Worm (Caenorhabditis elegans) whole organism, L2 larva: ENCODE measurements around the gene ifet-1.

ENCODE experiments used
- C34F6.9 ChIP-seq: fragments of 150-350 bp; optimal IDR thresholded peaks from 2 replicates; lab custom pipeline; 2014; ENCODE audit warnings: missing biosample characterization, missing genetic modification characterization
- F13H6.1 ChIP-seq: sonication (generic microtip); optimal IDR thresholded peaks from 2 replicates; lab custom pipeline; 2016; ENCODE audit warnings: missing genetic modification characterization, missing compliant biosample characterization
- alr-1 ChIP-seq: fragments of 150-350 bp; optimal IDR thresholded peaks from 2 replicates; lab custom pipeline; 2014; ENCODE audit warnings: missing biosample characterization, missing genetic modification characterization
- ama-1 ChIP-seq: fragments of 150-350 bp; optimal IDR thresholded peaks from 2 replicates; lab custom pipeline; 2018; ENCODE audit warnings: inconsistent platforms
- blmp-1 ChIP-seq: sonication (generic microtip); optimal IDR thresholded peaks from 2 replicates; lab custom pipeline; 2017; ENCODE audit warnings: missing genetic modification characterization, mild to moderate bottlenecking, missing compliant biosample characterization, antibody characterized with exemption, moderate library complexity; ENCODE audit not compliant: insufficient read depth
- dmd-4 ChIP-seq: sonication (generic microtip); optimal IDR thresholded peaks from 2 replicates; lab custom pipeline; 2017; ENCODE audit warnings: missing biosample characterization, missing genetic modification characterization
- egl-27 ChIP-seq: sonication (generic microtip); optimal IDR thresholded peaks from 3 replicates; lab custom pipeline; 2017; ENCODE audit warnings: missing biosample characterization, missing genetic modification reagents, missing genetic modification characterization
- elt-1 ChIP-seq: fragments of 150-350 bp; optimal IDR thresholded peaks from 2 replicates; lab custom pipeline; 2014; ENCODE audit warnings: missing biosample characterization, missing genetic modification characterization
- elt-3 ChIP-seq: sonication (generic microtip); optimal IDR thresholded peaks from 2 replicates; lab custom pipeline; 2017; ENCODE audit warnings: missing biosample characterization, missing genetic modification characterization
- fos-1 ChIP-seq: fragments of 150-350 bp; optimal IDR thresholded peaks from 2 replicates; lab custom pipeline; 2014; ENCODE audit warnings: missing biosample characterization, missing genetic modification characterization
- gmeb-1 ChIP-seq: fragments of 150-350 bp; optimal IDR thresholded peaks from 2 replicates; lab custom pipeline; 2014; ENCODE audit warnings: missing biosample characterization, missing genetic modification characterization
- lin-39 ChIP-seq: fragments of 150-350 bp; optimal IDR thresholded peaks from 2 replicates; lab custom pipeline; 2014; ENCODE audit warnings: missing biosample characterization, missing genetic modification reagents, missing genetic modification characterization
- lsy-2 ChIP-seq, 2 experiments: fragments of 150-350 bp in 1 of 2; sonication (generic microtip) in 1 of 2; optimal IDR thresholded peaks; 2 replicates each; lab custom pipeline; 2014 to 2017; ENCODE audit warnings: missing biosample characterization in 2 of 2, missing genetic modification characterization in 2 of 2
- mab-5 ChIP-seq: fragments of 150-350 bp; optimal IDR thresholded peaks from 2 replicates; lab custom pipeline; 2014; ENCODE audit warnings: missing biosample characterization, missing genetic modification characterization
- mbf-1 ChIP-seq: sonication (generic microtip); optimal IDR thresholded peaks from 2 replicates; lab custom pipeline; 2017; ENCODE audit warnings: missing biosample characterization, missing genetic modification characterization
- nhr-10 ChIP-seq: sonication (generic microtip); optimal IDR thresholded peaks from 2 replicates; lab custom pipeline; 2017; ENCODE audit warnings: missing biosample characterization, missing genetic modification characterization
- nhr-11 ChIP-seq: fragments of 150-350 bp; optimal IDR thresholded peaks from 2 replicates; lab custom pipeline; 2014; ENCODE audit warnings: missing biosample characterization, missing genetic modification characterization
- nhr-21 ChIP-seq: fragments of 150-350 bp; optimal IDR thresholded peaks from 2 replicates; lab custom pipeline; 2014; ENCODE audit warnings: missing biosample characterization, missing genetic modification characterization
- nhr-23 ChIP-seq: fragments of 150-350 bp; optimal IDR thresholded peaks from 2 replicates; lab custom pipeline; 2014; ENCODE audit warnings: missing biosample characterization, missing genetic modification reagents, missing genetic modification characterization
- nhr-237 ChIP-seq: fragments of 150-350 bp; optimal IDR thresholded peaks from 2 replicates; lab custom pipeline; 2014; ENCODE audit warnings: missing biosample characterization, missing genetic modification characterization
- nhr-6 ChIP-seq: fragments of 150-350 bp; optimal IDR thresholded peaks from 2 replicates; lab custom pipeline; 2014; ENCODE audit warnings: missing biosample characterization, missing genetic modification characterization
- nhr-77 ChIP-seq: fragments of 150-350 bp; optimal IDR thresholded peaks from 2 replicates; lab custom pipeline; 2014; ENCODE audit warnings: missing biosample characterization, missing genetic modification characterization
- peb-1 ChIP-seq: fragments of 150-350 bp; optimal IDR thresholded peaks from 2 replicates; lab custom pipeline; 2014; ENCODE audit warnings: missing biosample characterization, missing genetic modification characterization
- sem-4 ChIP-seq: fragments of 150-350 bp; optimal IDR thresholded peaks from 2 replicates; lab custom pipeline; 2014; ENCODE audit warnings: missing biosample characterization, missing genetic modification reagents, missing genetic modification characterization
- skn-1 ChIP-seq: sonication (generic microtip); optimal IDR thresholded peaks from 2 replicates; lab custom pipeline; 2017; ENCODE audit warnings: missing biosample characterization, missing genetic modification characterization
- sma-3 ChIP-seq: sonication (generic microtip); optimal IDR thresholded peaks from 2 replicates; lab custom pipeline; 2016; ENCODE audit warnings: missing genetic modification reagents, missing genetic modification characterization, missing compliant biosample characterization
- sma-9 ChIP-seq, 2 experiments: fragments of 150-350 bp in 1 of 2; sonication (generic microtip) in 1 of 2; optimal IDR thresholded peaks; 2 replicates each; lab custom pipeline; 2014 to 2016; ENCODE audit warnings: missing genetic modification characterization in 2 of 2, mild to moderate bottlenecking in 1 of 2, missing biosample characterization in 1 of 2, missing compliant biosample characterization in 1 of 2, missing genetic modification reagents in 1 of 2, moderate library complexity in 1 of 2
- snpc-4 ChIP-seq: fragments of 150-350 bp; optimal IDR thresholded peaks from 2 replicates; lab custom pipeline; 2014; ENCODE audit warnings: missing biosample characterization, missing genetic modification characterization
- unc-39 ChIP-seq: fragments of 150-350 bp; optimal IDR thresholded peaks from 2 replicates; lab custom pipeline; 2014; ENCODE audit warnings: missing biosample characterization, missing genetic modification characterization
- unc-62 ChIP-seq: fragments of 150-350 bp; optimal IDR thresholded peaks from 2 replicates; lab custom pipeline; 2014; ENCODE audit warnings: missing biosample characterization, missing genetic modification reagents, missing genetic modification characterization
- zag-1 ChIP-seq: fragments of 150-350 bp; optimal IDR thresholded peaks from 2 replicates; lab custom pipeline; 2014; ENCODE audit warnings: missing biosample characterization, missing genetic modification characterization
- ztf-1 ChIP-seq: fragments of 200-800 bp; sonication (Bioruptor generic); conservative IDR thresholded peaks from 2 replicates; pipeline ENCODE4 v1.3.6; 2022; ENCODE audit warnings: missing genetic modification characterization, missing compliant biosample characterization
- ztf-4 ChIP-seq: fragments of 150-350 bp; optimal IDR thresholded peaks from 2 replicates; lab custom pipeline; 2014; ENCODE audit warnings: missing biosample characterization, missing genetic modification characterization

The ifet-1 gene

DNA sequence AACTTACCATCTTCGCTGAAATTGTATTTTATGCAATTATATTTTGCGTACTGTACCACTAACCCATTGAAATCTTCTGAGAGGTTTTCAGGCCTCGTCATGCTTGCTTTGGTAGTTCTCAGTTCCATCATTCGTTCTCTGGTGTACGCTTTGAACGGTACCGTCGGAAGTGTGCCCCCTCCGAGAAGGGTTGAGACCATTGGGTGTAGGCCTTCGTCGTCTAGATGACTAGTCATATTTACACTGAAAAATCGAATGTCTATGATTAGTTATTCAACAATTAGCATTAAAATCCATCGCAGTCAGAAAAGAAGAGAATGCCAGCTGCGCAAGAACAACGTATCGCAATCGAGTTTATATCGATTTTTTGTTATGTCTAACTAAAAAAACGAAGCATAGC lies at the start of gene ifet-1:
Gene ifet-1 (minus strand): TSS at position 243 of the 400 bp plus-strand sequence.
- TF ChIP-seq sem-4 (tag; lab: Kevin White, UChicago) (no peak), C34F6.9 (tag; lab: Kevin White, UChicago) (no peak), mbf-1 (tag; lab: Kevin White, UChicago) (no peak), lsy-2 (tag; optimal IDR thresholded peaks at IDR 0.05; lab: Kevin White, UChicago) (no peak), sma-9 (GFP tag; optimal IDR thresholded peaks at IDR 0.05; lab: Kevin White, UChicago) (no peak), sma-9 (tag; optimal IDR thresholded peaks at IDR 0.05; lab: Kevin White, UChicago) (no peak), elt-1 (tag; lab: Kevin White, UChicago) (no peak), nhr-11 (tag; lab: Kevin White, UChicago) (no peak), zag-1 (tag; lab: Kevin White, UChicago) (no peak), nhr-77 (no peak), snpc-4 (tag; lab: Kevin White, UChicago) (no peak), dmd-4 (tag; lab: Kevin White, UChicago) (no peak), unc-62 (GFP tag; lab: Kevin White, UChicago) (no peak)

DNA sequence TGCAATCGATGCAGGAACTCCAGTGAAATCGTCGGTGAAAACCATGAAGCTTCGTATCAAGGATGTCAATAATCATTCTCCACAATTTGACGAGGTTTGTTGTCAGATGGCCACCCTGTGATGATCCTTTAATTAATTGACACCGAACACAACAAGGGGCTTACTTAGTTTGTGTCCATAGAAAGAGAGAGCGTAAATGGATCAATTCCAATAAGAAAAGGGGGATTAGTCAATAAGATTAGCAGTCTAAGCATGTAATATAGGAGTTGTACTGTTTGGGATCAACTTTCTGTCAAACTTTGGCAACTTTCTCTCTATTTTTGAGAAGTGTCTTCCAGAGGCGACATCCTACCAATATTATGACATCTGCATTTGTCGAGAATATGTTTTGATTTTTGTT lies 49.1 kb upstream of the ifet-1 start:
- no peak for TF ChIP-seq nhr-10 (tag; lab: Kevin White, UChicago)
- TF ChIP-seq snpc-4 (tag; lab: Kevin White, UChicago) = no peak
- TF ChIP-seq blmp-1 (tag; lab: Kevin White, UChicago) = no peak
- no peak for TF ChIP-seq F13H6.1
- TF ChIP-seq sma-3 (GFP tag; lab: Kevin White, UChicago) = no peak
- no peak for TF ChIP-seq unc-62 (GFP tag; lab: Kevin White, UChicago)
- TF ChIP-seq nhr-21 (tag; lab: Kevin White, UChicago) = no peak
- no peak for TF ChIP-seq fos-1
- TF ChIP-seq ztf-1 (GFP tag; lab: Robert Waterston, UW) = no peak
- no peak for TF ChIP-seq ztf-4 (tag; lab: Kevin White, UChicago)
- no peak for TF ChIP-seq elt-3
- no peak for TF ChIP-seq nhr-23 (tag; lab: Kevin White, UChicago)
- no peak for TF ChIP-seq gmeb-1 (tag; lab: Kevin White, UChicago)
- TF ChIP-seq, all 48 proteins: peak for 0

ce11 chrIII:4523411-4523810 lies 48.5 kb upstream of the ifet-1 start:
- TF ChIP-seq egl-27 (tag; lab: Kevin White, UChicago) (no peak), mab-5 (tag; lab: Kevin White, UChicago) (peak; percentile 0)

ce11 chrIII:4520057-4520456 lies 45.1 kb upstream of the ifet-1 start, which contains the start of gene cdh-4:
cdh-4 (plus strand) TSS chrIII:4520357.
- TF ChIP-seq C34F6.9 (tag; lab: Kevin White, UChicago) = no peak
- no peak for TF ChIP-seq skn-1 (tag; lab: Kevin White, UChicago)
- no peak for TF ChIP-seq sem-4 (tag; lab: Kevin White, UChicago)
- TF ChIP-seq dmd-4 (tag; lab: Kevin White, UChicago) = no peak
- TF ChIP-seq snpc-4 (tag; lab: Kevin White, UChicago) = no peak
- TF ChIP-seq mab-5 (tag; lab: Kevin White, UChicago) = no peak
- no peak for TF ChIP-seq sma-9 (GFP tag; optimal IDR thresholded peaks at IDR 0.05; lab: Kevin White, UChicago)
- no peak for TF ChIP-seq sma-9 (tag; optimal IDR thresholded peaks at IDR 0.05; lab: Kevin White, UChicago)
- TF ChIP-seq nhr-77 = no peak
- no peak for TF ChIP-seq nhr-237
- TF ChIP-seq ztf-1 (GFP tag; lab: Robert Waterston, UW) = no peak
- no peak for TF ChIP-seq unc-39 (tag; lab: Kevin White, UChicago)
- TF ChIP-seq alr-1 (tag; lab: Kevin White, UChicago) = no peak
- no peak for TF ChIP-seq gmeb-1 (tag; lab: Kevin White, UChicago)
- TF ChIP-seq, all 48 proteins: peak for 0

- TF ChIP-seq peb-1 (tag; lab: Kevin White, UChicago) (no peak), alr-1 (tag; lab: Kevin White, UChicago) (no peak), nhr-10 (tag; lab: Kevin White, UChicago) (no peak), nhr-23 (tag; lab: Kevin White, UChicago) (no peak)
Measured at ce11 chrIII:4519410-4519809, 44.5 kb upstream of the ifet-1 start.

DNA sequence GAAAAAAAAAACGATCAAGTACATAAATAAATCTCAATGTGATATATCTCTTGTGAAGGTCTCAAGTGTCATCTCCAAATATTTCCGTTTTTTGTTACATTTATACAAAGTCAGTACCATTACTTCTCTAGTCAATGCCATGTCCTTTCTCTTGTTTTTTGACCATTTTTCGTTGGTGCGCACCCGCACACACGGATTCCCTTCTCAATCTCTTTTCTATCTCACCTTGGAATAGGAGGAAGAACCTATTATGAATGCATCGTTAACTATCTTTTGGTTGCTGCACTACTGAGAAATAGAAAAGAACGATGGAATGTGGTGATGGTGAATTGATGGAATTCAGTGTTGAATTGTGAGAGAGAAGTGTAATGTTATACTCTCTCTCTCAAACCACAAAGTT lies 42.8 kb upstream of the ifet-1 start:
- TF ChIP-seq ama-1 (lab: Kevin White, UChicago) = no peak
- TF ChIP-seq sem-4 (tag; lab: Kevin White, UChicago) = no peak
- no peak for TF ChIP-seq lin-39 (tag; lab: Kevin White, UChicago)
- TF ChIP-seq nhr-6 (tag; lab: Kevin White, UChicago) = no peak
